Worm (Caenorhabditis elegans) whole organism, L2 larva: ENCODE results near the gene Y81B9A.1.

Experiments used
- R02D3.7 ChIP-seq: fragments of 150-350 bp; optimal IDR thresholded peaks from 2 replicates; lab custom pipeline; 2014; ENCODE audit warnings: missing biosample characterization, missing genetic modification characterization
- ama-1 ChIP-seq: fragments of 150-350 bp; optimal IDR thresholded peaks from 2 replicates; lab custom pipeline; 2018; ENCODE audit warnings: inconsistent platforms
- blmp-1 ChIP-seq: sonication (generic microtip); optimal IDR thresholded peaks from 2 replicates; lab custom pipeline; 2017; ENCODE audit warnings: missing genetic modification characterization, mild to moderate bottlenecking, missing compliant biosample characterization, antibody characterized with exemption, moderate library complexity; ENCODE audit not compliant: insufficient read depth
- egl-27 ChIP-seq: sonication (generic microtip); optimal IDR thresholded peaks from 3 replicates; lab custom pipeline; 2017; ENCODE audit warnings: missing biosample characterization, missing genetic modification reagents, missing genetic modification characterization
- nhr-237 ChIP-seq: fragments of 150-350 bp; optimal IDR thresholded peaks from 2 replicates; lab custom pipeline; 2014; ENCODE audit warnings: missing biosample characterization, missing genetic modification characterization
- peb-1 ChIP-seq: fragments of 150-350 bp; optimal IDR thresholded peaks from 2 replicates; lab custom pipeline; 2014; ENCODE audit warnings: missing biosample characterization, missing genetic modification characterization
- unc-39 ChIP-seq: fragments of 150-350 bp; optimal IDR thresholded peaks from 2 replicates; lab custom pipeline; 2014; ENCODE audit warnings: missing biosample characterization, missing genetic modification characterization

- TF ChIP-seq peb-1 (tag; lab: Kevin White, UChicago), result no peak
- no peak for TF ChIP-seq blmp-1 (tag; lab: Kevin White, UChicago)
- TF ChIP-seq nhr-237 (tag; lab: Kevin White, UChicago), result no peak
- no peak for TF ChIP-seq unc-39 (tag; lab: Kevin White, UChicago)
- TF ChIP-seq ama-1, result no peak
- no peak for TF ChIP-seq egl-27
- no peak for TF ChIP-seq R02D3.7 (tag; lab: Kevin White, UChicago)
Observed at ce11 chrX:9243257-9243656, 51.0 kb downstream of the Y81B9A.1 start, which contains the start of gene gpa-12.
